Worm (Caenorhabditis elegans) whole organism, L4 larva: ENCODE results near the gene madf-4.

Source experiments
- F44E2.7 ChIP-seq: fragments of 200-800 bp; sonication (Bioruptor generic); IDR thresholded peaks from 2 replicates; pipeline ENCODE4 v2.1.2; 2022; ENCODE audit warnings: missing genetic modification characterization, missing compliant biosample characterization
- T26A8.4 ChIP-seq: fragments of 200-800 bp; sonication (Bioruptor generic); IDR thresholded peaks from 2 replicates; pipeline ENCODE4 v1.3.6; 2022; ENCODE audit warnings: missing genetic modification characterization, missing compliant biosample characterization
- Y105C5A.15 ChIP-seq: fragments of 200-800 bp; sonication (Bioruptor generic); IDR thresholded peaks from 2 replicates; pipeline ENCODE4 v1.3.6; 2022; ENCODE audit warnings: missing genetic modification characterization, missing compliant biosample characterization
- ZK546.5 ChIP-seq, 2 experiments: sonication (generic microtip); optimal IDR thresholded peaks; 2 replicates each; lab custom pipeline; 2017; ENCODE audit warnings: missing biosample characterization in 2 of 2, missing genetic modification characterization in 2 of 2
- aha-1 ChIP-seq: fragments of 150-350 bp; peaks from one replicate; lab custom pipeline; 2014; ENCODE audit warnings: missing biosample characterization, missing genetic modification characterization
- ama-1 ChIP-seq: fragments of 150-350 bp; optimal IDR thresholded peaks from 2 replicates; lab custom pipeline; 2014; ENCODE audit warnings: inconsistent platforms, mixed read lengths
- ceh-20 ChIP-seq: fragments of 200-800 bp; sonication (Bioruptor generic); IDR thresholded peaks from 2 replicates; pipeline ENCODE4 v1.3.6; 2022; ENCODE audit warnings: missing genetic modification reagents, missing genetic modification characterization, missing compliant biosample characterization
- ceh-28 ChIP-seq: fragments of 150-350 bp; optimal IDR thresholded peaks from 2 replicates; lab custom pipeline; 2014; ENCODE audit warnings: missing biosample characterization, missing genetic modification reagents, missing genetic modification characterization
- ceh-82 ChIP-seq: sonication (generic microtip); optimal IDR thresholded peaks from 2 replicates; lab custom pipeline; 2017; ENCODE audit warnings: missing biosample characterization, missing genetic modification characterization
- daf-16 ChIP-seq, 3 experiments: sonication (generic microtip); optimal IDR thresholded peaks; 2 replicates each; lab custom pipeline; 2016 to 2017; ENCODE audit warnings: missing genetic modification characterization in 3 of 3, missing genetic modification reagents in 3 of 3, mild to moderate bottlenecking in 2 of 3, missing compliant biosample characterization in 2 of 3, missing biosample characterization in 1 of 3, moderate library complexity in 1 of 3
- dmd-6 ChIP-seq: fragments of 200-800 bp; sonication (Bioruptor generic); IDR thresholded peaks from 2 replicates; pipeline ENCODE4 v1.3.6; 2022; ENCODE audit warnings: missing genetic modification reagents, missing genetic modification characterization, missing compliant biosample characterization
- dmd-9 ChIP-seq: fragments of 200-800 bp; sonication (Bioruptor generic); IDR thresholded peaks from 2 replicates; pipeline ENCODE4 v1.3.6; 2022; ENCODE audit warnings: missing genetic modification reagents, missing genetic modification characterization, missing compliant biosample characterization
- dpl-1 ChIP-seq: fragments of 150-350 bp; optimal IDR thresholded peaks from 2 replicates; lab custom pipeline; 2014; ENCODE audit warnings: missing biosample characterization, missing genetic modification reagents, missing genetic modification characterization
- dve-1 ChIP-seq: sonication (generic microtip); optimal IDR thresholded peaks from 2 replicates; lab custom pipeline; 2017; ENCODE audit warnings: antibody characterized with exemption, mild to moderate bottlenecking, missing genetic modification characterization, missing compliant biosample characterization; ENCODE audit not compliant: insufficient read depth
- egl-27 ChIP-seq: sonication (generic microtip); optimal IDR thresholded peaks from 3 replicates; lab custom pipeline; 2017; ENCODE audit warnings: missing biosample characterization, missing genetic modification reagents, missing genetic modification characterization
- fos-1 ChIP-seq: fragments of 150-350 bp; optimal IDR thresholded peaks from 2 replicates; lab custom pipeline; 2014; ENCODE audit warnings: missing biosample characterization, missing genetic modification characterization
- hmg-1.1 ChIP-seq: fragments of 200-800 bp; sonication (Bioruptor generic); IDR thresholded peaks from 2 replicates; pipeline ENCODE4 v1.3.6; 2022; ENCODE audit warnings: missing genetic modification reagents, missing genetic modification characterization, missing compliant biosample characterization
- lin-15B ChIP-seq: fragments of 150-350 bp; sonication (generic microtip); optimal IDR thresholded peaks from 3 replicates; lab custom pipeline; 2014; ENCODE audit warnings: missing biosample characterization, missing genetic modification characterization
- lin-29 ChIP-seq: fragments of 200-800 bp; sonication (Bioruptor generic); IDR thresholded peaks from 2 replicates; pipeline ENCODE4 v1.3.6; 2022; ENCODE audit warnings: missing genetic modification reagents, missing genetic modification characterization, missing compliant biosample characterization
- lir-3 ChIP-seq: sonication (generic microtip); optimal IDR thresholded peaks from 2 replicates; lab custom pipeline; 2016; ENCODE audit warnings: mild to moderate bottlenecking, missing genetic modification characterization, missing compliant biosample characterization
- madf-5 ChIP-seq, 2 experiments: fragments of 200-800 bp; sonication (Bioruptor generic); IDR thresholded peaks; 2 replicates each; pipeline ENCODE4 v1.3.6; 2022; ENCODE audit warnings: missing compliant biosample characterization in 2 of 2, missing genetic modification characterization in 2 of 2
- nhr-237 ChIP-seq: sonication (generic microtip); optimal IDR thresholded peaks from 2 replicates; lab custom pipeline; 2017; ENCODE audit warnings: missing biosample characterization, missing genetic modification characterization
- nhr-28 ChIP-seq: fragments of 150-350 bp; optimal IDR thresholded peaks from 2 replicates; lab custom pipeline; 2014; ENCODE audit warnings: missing biosample characterization, missing genetic modification characterization
- nhr-42 ChIP-seq: fragments of 200-800 bp; sonication (Bioruptor generic); IDR thresholded peaks from 2 replicates; pipeline ENCODE4 v1.3.6; 2022; ENCODE audit warnings: missing genetic modification characterization, missing compliant biosample characterization
- nhr-48 ChIP-seq: sonication (generic microtip); optimal IDR thresholded peaks from 2 replicates; lab custom pipeline; 2016; ENCODE audit warnings: mild to moderate bottlenecking, missing genetic modification characterization, missing compliant biosample characterization
- nhr-77 ChIP-seq: fragments of 150-350 bp; optimal IDR thresholded peaks from 2 replicates; lab custom pipeline; 2014; ENCODE audit warnings: missing biosample characterization, missing genetic modification characterization
- pha-4 ChIP-seq, 2 experiments: fragments of 150-350 bp in 1 of 2; fragments of 200-800 bp in 1 of 2; sonication (Bioruptor generic) in 1 of 2; IDR thresholded peaks in 1 of 2; optimal IDR thresholded peaks in 1 of 2; 2 replicates each; pipeline versions ENCODE4 v1.3.6 to Lab custom; 2014 to 2022; ENCODE audit warnings: missing genetic modification characterization in 2 of 2, missing genetic modification reagents in 2 of 2, missing biosample characterization in 1 of 2, missing compliant biosample characterization in 1 of 2
- php-3 ChIP-seq: fragments of 200-800 bp; sonication (Bioruptor generic); IDR thresholded peaks from 2 replicates; pipeline ENCODE4 v1.3.6; 2022; ENCODE audit warnings: missing genetic modification reagents, missing genetic modification characterization, missing compliant biosample characterization
- pqm-1 ChIP-seq: sonication (generic microtip); optimal IDR thresholded peaks from 2 replicates; lab custom pipeline; 2017; ENCODE audit warnings: missing biosample characterization, missing genetic modification characterization
- saeg-2 ChIP-seq: fragments of 200-800 bp; sonication (Bioruptor generic); IDR thresholded peaks from 2 replicates; pipeline ENCODE4 v1.3.6; 2022; ENCODE audit warnings: missing genetic modification reagents, missing genetic modification characterization, missing compliant biosample characterization
- sdz-12 ChIP-seq: fragments of 200-800 bp; sonication (Bioruptor generic); optimal IDR thresholded peaks from 2 replicates; lab custom pipeline; 2018; ENCODE audit warnings: mild to moderate bottlenecking, missing genetic modification characterization, missing compliant biosample characterization
- set-16 ChIP-seq: fragments of 200-800 bp; sonication (Bioruptor generic); IDR thresholded peaks from 2 replicates; pipeline ENCODE4 v1.3.6; 2022; ENCODE audit warnings: missing genetic modification reagents, missing genetic modification characterization, missing compliant biosample characterization
- snpc-1.2 ChIP-seq: fragments of 200-800 bp; sonication (Bioruptor generic); IDR thresholded peaks from 2 replicates; pipeline ENCODE4 v1.3.6; 2022; ENCODE audit warnings: missing genetic modification reagents, missing genetic modification characterization, missing compliant biosample characterization
- snpc-4 ChIP-seq: fragments of 150-350 bp; optimal IDR thresholded peaks from 2 replicates; lab custom pipeline; 2014; ENCODE audit warnings: missing biosample characterization, missing genetic modification characterization
- spr-3 ChIP-seq: fragments of 200-800 bp; sonication (Bioruptor generic); optimal IDR thresholded peaks from 2 replicates; lab custom pipeline; 2018; ENCODE audit warnings: mild to moderate bottlenecking, missing genetic modification characterization, missing compliant biosample characterization
- unc-39 ChIP-seq: sonication (generic microtip); optimal IDR thresholded peaks from 2 replicates; lab custom pipeline; 2017; ENCODE audit warnings: missing biosample characterization, missing genetic modification characterization
- zip-11 ChIP-seq: fragments of 200-800 bp; sonication (Bioruptor generic); IDR thresholded peaks from 2 replicates; pipeline ENCODE4 v1.3.6; 2022; ENCODE audit warnings: missing genetic modification characterization, missing compliant biosample characterization
- zip-2 ChIP-seq: fragments of 150-350 bp; optimal IDR thresholded peaks from 2 replicates; lab custom pipeline; 2014; ENCODE audit warnings: missing biosample characterization, missing genetic modification characterization
- ztf-7 ChIP-seq: fragments of 150-350 bp; optimal IDR thresholded peaks from 2 replicates; lab custom pipeline; 2014; ENCODE audit warnings: missing biosample characterization, missing genetic modification characterization

madf-4 gene

DNA sequence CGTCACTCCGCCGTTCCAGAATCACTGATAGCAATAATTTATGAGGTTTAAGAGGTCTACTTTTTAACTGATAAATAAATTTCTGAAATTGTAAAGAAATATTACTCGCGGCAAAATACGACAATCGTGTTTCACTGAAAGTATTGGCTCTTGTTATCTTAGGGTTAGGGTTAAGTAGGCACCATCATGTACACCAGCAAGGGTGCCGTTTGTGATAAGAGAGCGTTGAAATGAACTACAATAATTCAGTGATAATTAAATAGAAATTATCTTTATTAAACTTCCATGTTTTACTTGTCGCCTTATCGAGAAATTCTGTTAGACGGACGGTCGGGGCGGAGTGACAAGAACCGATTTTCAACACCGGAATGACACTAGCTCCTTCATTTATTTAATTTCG is 36.6 kb downstream of the madf-4 start (continued):
- TF ChIP-seq dpl-1 (GFP tag; lab: Kevin White, UChicago) (no peak), ceh-28 (tag; lab: Kevin White, UChicago) (no peak), php-3 (GFP tag; lab: Robert Waterston, UW) (0 out of 2 replicates have a peak, but pooled peaks have one; percentile 37), fos-1 (tag; lab: Kevin White, UChicago) (no peak), ceh-20 (GFP tag; lab: Robert Waterston, UW) (no peak), pha-4 (GFP tag; IDR thresholded peaks at IDR 0.05; lab: Robert Waterston, UW) (no peak), pha-4 (tag; optimal IDR thresholded peaks at IDR 0.05; lab: Kevin White, UChicago) (no peak), madf-5 (GFP tag; IDR thresholded peaks at IDR 0.05; lab: Robert Waterston, UW) (no peak), spr-3 (GFP tag; lab: Kevin White, UChicago) (no peak), daf-16 (GFP tag; optimal IDR thresholded peaks at IDR 0.05; lab: Kevin White, UChicago) (peak in 1 of 2 experiments; percentile 17), daf-16 (tag; optimal IDR thresholded peaks at IDR 0.05; lab: Kevin White, UChicago) (peak; percentile 59), ceh-82 (tag; lab: Kevin White, UChicago) (no peak), ama-1 (lab: Kevin White, UChicago) (no peak), lin-29 (no peak), lir-3 (tag; lab: Kevin White, UChicago) (no peak), ztf-7 (tag; lab: Kevin White, UChicago) (no peak), nhr-28 (tag; lab: Kevin White, UChicago) (peak; percentile 76), sdz-12 (GFP tag; lab: Kevin White, UChicago) (no peak), nhr-42 (GFP tag; lab: Robert Waterston, UW) (no peak), saeg-2 (GFP tag; lab: Robert Waterston, UW) (no peak), set-16 (GFP tag; lab: Robert Waterston, UW) (no peak), ZK546.5 (tag; optimal IDR thresholded peaks at IDR 0.05; lab: Kevin White, UChicago) (no peak), unc-39 (tag; lab: Kevin White, UChicago) (no peak), snpc-4 (tag; lab: Kevin White, UChicago) (no peak), F44E2.7 (GFP tag; lab: Robert Waterston, UW) (no peak), nhr-48 (tag; lab: Kevin White, UChicago) (peak; percentile 12), nhr-237 (no peak), dmd-9 (no peak), dve-1 (tag; lab: Kevin White, UChicago) (peak; percentile 61), egl-27 (no peak), nhr-77 (no peak), T26A8.4 (no peak)

DNA sequence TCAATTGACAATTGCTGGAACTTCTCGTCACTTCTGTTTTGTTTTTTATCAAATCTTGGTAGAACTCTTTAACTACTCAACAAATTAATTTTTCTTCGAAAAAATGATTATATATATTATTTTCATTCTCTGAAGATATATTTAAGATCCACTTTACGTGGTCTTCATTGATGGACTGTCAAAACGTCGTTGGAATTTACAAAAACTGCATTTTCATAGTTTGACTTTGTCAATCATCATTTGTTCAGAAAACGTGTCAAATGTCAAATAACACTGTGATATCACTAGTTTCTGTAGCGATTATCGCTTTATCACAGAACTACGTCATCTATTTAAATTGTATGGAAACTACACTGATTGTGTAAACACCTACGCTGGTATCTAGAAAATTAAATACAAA is 37.9 kb downstream of the madf-4 start:
- TF ChIP-seq dmd-6 (GFP tag; lab: Robert Waterston, UW) (peak; percentile 34; the same call in 1 of the 2 replicates), aha-1 (tag; lab: Kevin White, UChicago) (peak; percentile 91), pqm-1 (tag; lab: Kevin White, UChicago) (no peak), lin-15B (tag; lab: Kevin White, UChicago) (no peak), nhr-28 (tag; lab: Kevin White, UChicago) (peak; percentile 42), hmg-1.1 (GFP tag; lab: Robert Waterston, UW) (no peak), snpc-1.2 (GFP tag; lab: Robert Waterston, UW) (no peak), unc-39 (tag; lab: Kevin White, UChicago) (no peak), zip-2 (tag; lab: Kevin White, UChicago) (no peak)

- TF ChIP-seq set-16 (GFP tag; lab: Robert Waterston, UW) (no peak), zip-11 (no peak), Y105C5A.15 (no peak)
Measured at ce11 chrV:9922481-9922880, 39.8 kb downstream of the madf-4 start, which contains the start of gene C50H2.7. TSS of gene C50H2.7 (plus strand) at chrV:9922781.
